Worm (Caenorhabditis elegans) whole organism, young adult: ENCODE data around the gene snf-12.

Experiments
- B0019.2 ChIP-seq: fragments of 200-800 bp; sonication (Bioruptor generic); conservative IDR thresholded peaks from 2 replicates; pipeline ENCODE4 v1.3.6; 2022; ENCODE audit warnings: missing genetic modification reagents, missing genetic modification characterization, missing compliant biosample characterization
- C06A6.2 ChIP-seq: fragments of 200-800 bp; sonication (Bioruptor generic); conservative IDR thresholded peaks from 2 replicates; pipeline ENCODE4 v1.3.6; 2022; ENCODE audit warnings: missing genetic modification characterization, missing compliant biosample characterization
- C17E4.6 ChIP-seq: fragments of 200-800 bp; sonication (Bioruptor generic); IDR thresholded peaks from 2 replicates; pipeline ENCODE4 v1.3.6; 2022; ENCODE audit warnings: missing genetic modification reagents, missing genetic modification characterization, missing compliant biosample characterization
- D2030.7 ChIP-seq: fragments of 200-800 bp; sonication (Bioruptor generic); IDR thresholded peaks from 2 replicates; pipeline ENCODE4 v1.3.6; 2022; ENCODE audit warnings: missing genetic modification reagents, missing genetic modification characterization, missing compliant biosample characterization
- F22D6.2 ChIP-seq: sonication (generic microtip); optimal IDR thresholded peaks from 2 replicates; lab custom pipeline; 2016; ENCODE audit warnings: mild to moderate bottlenecking, missing genetic modification characterization, missing compliant biosample characterization
- F52B5.7 ChIP-seq: sonication (generic microtip); optimal IDR thresholded peaks from 2 replicates; lab custom pipeline; 2016; ENCODE audit warnings: mild to moderate bottlenecking, missing genetic modification characterization, missing compliant biosample characterization
- F55B11.4 ChIP-seq: sonication (generic microtip); optimal IDR thresholded peaks from 2 replicates; lab custom pipeline; 2016; ENCODE audit warnings: missing compliant biosample characterization, missing genetic modification characterization, borderline replicate concordance; ENCODE audit not compliant: insufficient read depth
- F57A8.1 ChIP-seq: fragments of 200-800 bp; sonication (Bioruptor generic); optimal IDR thresholded peaks from 2 replicates; lab custom pipeline; 2018; ENCODE audit warnings: mild to moderate bottlenecking, missing genetic modification characterization, moderate library complexity, missing compliant biosample characterization
- K11D2.4 ChIP-seq: fragments of 200-800 bp; sonication (Bioruptor generic); IDR thresholded peaks from 2 replicates; pipeline ENCODE4 v1.3.6; 2022; ENCODE audit warnings: missing genetic modification reagents, missing genetic modification characterization, missing compliant biosample characterization
- T07F8.4 ChIP-seq: sonication (generic microtip); optimal IDR thresholded peaks from 2 replicates; lab custom pipeline; 2016; ENCODE audit warnings: mild to moderate bottlenecking, missing genetic modification characterization, moderate library complexity, missing compliant biosample characterization
- Y53F4B.3 ChIP-seq: fragments of 200-800 bp; sonication (Bioruptor generic); IDR thresholded peaks from 2 replicates; pipeline ENCODE4 v1.3.6; 2022; ENCODE audit warnings: missing genetic modification reagents, missing genetic modification characterization, missing compliant biosample characterization
- Y53G8AR.9 ChIP-seq: fragments of 200-800 bp; sonication (Bioruptor generic); conservative IDR thresholded peaks from 2 replicates; pipeline ENCODE4 v1.3.6; 2022; ENCODE audit warnings: missing genetic modification reagents, missing genetic modification characterization, missing compliant biosample characterization
- akir-1 ChIP-seq: fragments of 200-800 bp; sonication (Bioruptor generic); optimal IDR thresholded peaks from 2 replicates; lab custom pipeline; 2018; ENCODE audit warnings: mild to moderate bottlenecking, missing genetic modification characterization, moderate library complexity, missing compliant biosample characterization
- ama-1 ChIP-seq, 3 experiments: fragments of 150-350 bp in 1 of 3; sonication (generic microtip) in 2 of 3; optimal IDR thresholded peaks; 2 replicates each; lab custom pipeline; 2014 to 2018; ENCODE audit warnings: missing biosample characterization in 2 of 3, missing genetic modification characterization in 2 of 3, missing genetic modification reagents in 2 of 3
- athp-1 ChIP-seq: sonication (generic microtip); optimal IDR thresholded peaks from 2 replicates; lab custom pipeline; 2017; ENCODE audit warnings: mild to moderate bottlenecking, missing genetic modification characterization, missing compliant biosample characterization
- attf-5 ChIP-seq: fragments of 200-800 bp; sonication (Bioruptor generic); optimal IDR thresholded peaks from 2 replicates; lab custom pipeline; 2018; ENCODE audit warnings: mild to moderate bottlenecking, missing genetic modification characterization, missing compliant biosample characterization
- ceh-27 ChIP-seq: fragments of 200-800 bp; sonication (Bioruptor generic); optimal IDR thresholded peaks from 2 replicates; lab custom pipeline; 2018; ENCODE audit warnings: mild to moderate bottlenecking, missing genetic modification characterization, moderate library complexity, missing compliant biosample characterization
- ceh-40 ChIP-seq: fragments of 200-800 bp; sonication (Bioruptor generic); IDR thresholded peaks from 2 replicates; pipeline ENCODE4 v1.3.6; 2022; ENCODE audit warnings: missing genetic modification characterization, missing compliant biosample characterization
- dox-1 ChIP-seq: fragments of 200-800 bp; sonication (Bioruptor generic); IDR thresholded peaks from 2 replicates; pipeline ENCODE4 v1.3.6; 2022; ENCODE audit warnings: missing genetic modification reagents, missing genetic modification characterization, missing compliant biosample characterization
- dpl-1 ChIP-seq: fragments of 150-350 bp; optimal IDR thresholded peaks from 2 replicates; lab custom pipeline; 2014; ENCODE audit warnings: missing biosample characterization, missing genetic modification reagents, missing genetic modification characterization
- hmg-1.2 ChIP-seq: fragments of 200-800 bp; sonication (Bioruptor generic); IDR thresholded peaks from 2 replicates; pipeline ENCODE4 v1.3.6; 2022; ENCODE audit warnings: missing genetic modification reagents, missing genetic modification characterization, missing compliant biosample characterization
- hrde-1 ChIP-seq: sonication (generic microtip); optimal IDR thresholded peaks from 2 replicates; lab custom pipeline; 2016; ENCODE audit warnings: missing genetic modification characterization, mild to moderate bottlenecking, missing compliant biosample characterization, moderate library complexity, missing genotype, missing genetic modification reagents, borderline replicate concordance
- lin-26 ChIP-seq: fragments of 200-800 bp; sonication (Bioruptor generic); IDR thresholded peaks from 2 replicates; pipeline ENCODE4 v1.3.6; 2022; ENCODE audit warnings: missing genetic modification reagents, missing genetic modification characterization, missing compliant biosample characterization
- lin-40 ChIP-seq: sonication (generic microtip); optimal IDR thresholded peaks from 2 replicates; lab custom pipeline; 2016; ENCODE audit warnings: missing genetic modification characterization, mild to moderate bottlenecking, missing compliant biosample characterization, missing genotype, missing genetic modification reagents
- lin-54 ChIP-seq: fragments of 200-800 bp; sonication (Bioruptor generic); optimal IDR thresholded peaks from 2 replicates; lab custom pipeline; 2018; ENCODE audit warnings: mild to moderate bottlenecking, missing genetic modification characterization, missing compliant biosample characterization
- lsl-1 ChIP-seq: fragments of 200-800 bp; sonication (Bioruptor generic); optimal IDR thresholded peaks from 2 replicates; lab custom pipeline; 2018; ENCODE audit warnings: mild to moderate bottlenecking, missing genetic modification characterization, moderate library complexity, missing compliant biosample characterization
- lsy-27 ChIP-seq: sonication (generic microtip); optimal IDR thresholded peaks from 2 replicates; lab custom pipeline; 2017; ENCODE audit warnings: missing genetic modification characterization, mild to moderate bottlenecking, missing compliant biosample characterization, antibody characterized with exemption, missing genotype, borderline replicate concordance; ENCODE audit not compliant: insufficient read depth
- madf-3 ChIP-seq: fragments of 200-800 bp; sonication (Bioruptor generic); IDR thresholded peaks from 2 replicates; pipeline ENCODE4 v1.3.6; 2022; ENCODE audit warnings: missing genetic modification reagents, missing genetic modification characterization, missing compliant biosample characterization
- madf-6 ChIP-seq: fragments of 200-800 bp; sonication (Bioruptor generic); IDR thresholded peaks from 2 replicates; pipeline ENCODE4 v1.3.6; 2022; ENCODE audit warnings: missing genetic modification reagents, missing genetic modification characterization, missing compliant biosample characterization
- mcd-1 ChIP-seq: fragments of 200-800 bp; sonication (Bioruptor generic); IDR thresholded peaks from 2 replicates; pipeline ENCODE4 v1.3.6; 2022; ENCODE audit warnings: missing genetic modification reagents, missing genetic modification characterization, missing compliant biosample characterization
- mxl-1 ChIP-seq: sonication (generic microtip); optimal IDR thresholded peaks from 2 replicates; lab custom pipeline; 2016; ENCODE audit warnings: missing genetic modification characterization, missing compliant biosample characterization
- nhr-27 ChIP-seq: fragments of 200-800 bp; sonication (Bioruptor generic); optimal IDR thresholded peaks from 2 replicates; lab custom pipeline; 2018; ENCODE audit warnings: mild to moderate bottlenecking, missing genetic modification characterization, moderate library complexity, missing compliant biosample characterization
- nhr-90 ChIP-seq: sonication (generic microtip); optimal IDR thresholded peaks from 2 replicates; lab custom pipeline; 2016; ENCODE audit warnings: missing genotype, mild to moderate bottlenecking, missing genetic modification characterization, missing compliant biosample characterization
- snpc-3.4 ChIP-seq: sonication (generic microtip); optimal IDR thresholded peaks from 2 replicates; lab custom pipeline; 2017; ENCODE audit warnings: missing genetic modification characterization, mild to moderate bottlenecking, missing compliant biosample characterization, antibody characterized with exemption, moderate library complexity, missing genotype, missing genetic modification reagents
- ztf-26 ChIP-seq: sonication (generic microtip); optimal IDR thresholded peaks from 2 replicates; lab custom pipeline; 2017; ENCODE audit warnings: missing genetic modification characterization, missing compliant biosample characterization
- ztf-28 ChIP-seq: fragments of 200-800 bp; sonication (Bioruptor generic); IDR thresholded peaks from 2 replicates; pipeline ENCODE4 v1.3.6; 2022; ENCODE audit warnings: missing genetic modification reagents, missing genetic modification characterization, missing compliant biosample characterization

Gene snf-12

DNA sequence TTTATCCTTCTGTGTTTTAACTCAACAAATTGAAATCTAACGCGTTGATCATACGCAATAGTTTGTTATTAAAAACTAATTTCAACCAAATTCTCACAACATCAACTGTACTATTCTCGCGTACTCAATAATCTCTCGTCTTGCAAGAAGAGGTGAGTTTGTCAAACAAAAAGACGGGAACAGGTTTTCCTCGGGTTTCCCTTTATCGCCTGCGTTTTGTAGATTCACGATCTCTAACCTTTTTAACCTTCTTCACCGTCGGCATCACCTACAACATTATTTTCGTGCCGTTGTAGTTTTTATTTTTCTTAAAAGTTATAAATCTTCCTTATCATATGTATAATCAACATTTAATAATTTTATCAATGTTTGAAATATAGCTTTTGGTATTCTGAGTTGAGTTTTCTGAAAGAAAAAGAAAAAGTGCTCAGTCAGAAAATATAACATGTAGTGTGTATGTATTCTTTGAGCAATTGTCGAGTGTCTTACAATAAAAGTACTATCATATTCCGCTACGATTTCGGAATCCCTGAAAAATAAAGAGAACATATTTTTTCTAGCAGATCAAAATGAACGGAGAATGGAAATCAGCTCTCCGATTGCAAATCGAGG lies at the start of gene snf-12:
Gene snf-12, plus strand, starts transcription at position 562 of the 612 bp plus-strand sequence.
- TF ChIP-seq lin-26 (GFP tag; lab: Robert Waterston, UW): no peak
- TF ChIP-seq madf-3 (GFP tag; lab: Robert Waterston, UW): no peak
- TF ChIP-seq dox-1 (GFP tag; lab: Robert Waterston, UW): no peak
- TF ChIP-seq Y53G8AR.9 (GFP tag; lab: Robert Waterston, UW): no peak
- no peak for TF ChIP-seq ama-1 (optimal IDR thresholded peaks at IDR 0.05; lab: Kevin White, UChicago)
- TF ChIP-seq ama-1 (GFP tag; optimal IDR thresholded peaks at IDR 0.05; lab: Kevin White, UChicago): no peak
- TF ChIP-seq T07F8.4 (tag; lab: Kevin White, UChicago): no peak
- TF ChIP-seq lin-40 (tag; lab: Kevin White, UChicago): no peak
- no peak for TF ChIP-seq ztf-26 (tag; lab: Kevin White, UChicago)
- no peak for TF ChIP-seq F52B5.7 (tag; lab: Kevin White, UChicago)
- TF ChIP-seq lsl-1: no peak

DNA sequence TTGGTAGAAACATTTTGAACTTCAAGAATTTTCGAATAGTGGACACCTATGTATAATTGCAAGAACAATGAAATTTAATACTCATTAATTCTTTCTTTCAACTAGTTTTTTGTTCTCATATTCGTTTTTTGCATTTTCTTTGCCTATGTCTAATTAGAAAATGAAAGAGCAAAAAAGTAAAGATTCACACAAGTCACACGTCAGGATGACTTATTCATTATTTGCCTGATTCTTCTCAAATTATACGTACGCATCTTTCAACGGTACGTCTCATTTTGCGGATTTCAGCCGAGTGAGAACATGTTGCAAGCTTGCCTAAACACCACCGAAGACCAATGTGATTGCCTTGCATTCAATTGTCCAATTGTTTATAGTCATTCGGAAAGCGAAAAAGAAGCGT lies 48.6 kb upstream of the snf-12 start, which contains the start of gene nmur-1:
Gene nmur-1, plus strand, starts transcription at position 301 of the 400 bp plus-strand sequence.
- TF ChIP-seq dpl-1 (GFP tag; lab: Kevin White, UChicago) (no peak), lsy-27 (tag; lab: Kevin White, UChicago) (no peak), ceh-27 (GFP tag; lab: Kevin White, UChicago) (no peak), snpc-3.4 (tag; lab: Kevin White, UChicago) (no peak), F55B11.4 (tag; lab: Kevin White, UChicago) (no peak)

DNA sequence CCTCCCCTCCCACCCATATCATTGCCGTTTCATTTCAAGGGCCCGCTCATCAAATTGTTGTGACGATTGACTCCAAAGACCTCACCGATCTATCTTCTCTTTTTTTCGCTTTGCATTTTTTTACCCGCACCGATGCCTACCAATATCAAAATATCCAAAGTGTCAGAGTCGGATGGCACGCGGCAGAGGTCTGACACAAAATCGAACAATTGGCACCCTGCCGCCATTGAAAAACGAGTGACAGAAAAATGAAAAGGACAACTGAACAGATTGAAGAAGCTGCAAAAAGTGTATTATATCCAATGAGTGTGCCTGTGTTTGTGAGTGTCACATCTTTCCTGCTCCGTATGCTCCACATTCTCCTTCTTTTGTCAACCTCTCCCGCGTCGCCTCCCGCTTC lies 42.8 kb upstream of the snf-12 start:
- no peak for TF ChIP-seq K11D2.4 (GFP tag; lab: Robert Waterston, UW)
- no peak for TF ChIP-seq ztf-28 (GFP tag; lab: Robert Waterston, UW)
- no peak for TF ChIP-seq mcd-1 (GFP tag; lab: Robert Waterston, UW)
- TF ChIP-seq attf-5: no peak
- TF ChIP-seq mxl-1 (tag; lab: Kevin White, UChicago): no peak
- TF ChIP-seq dpl-1 (GFP tag; lab: Kevin White, UChicago): no peak
- TF ChIP-seq madf-6: no peak
- no peak for TF ChIP-seq F57A8.1
- no peak for TF ChIP-seq dox-1 (GFP tag; lab: Robert Waterston, UW)
- TF ChIP-seq F22D6.2 (tag; lab: Kevin White, UChicago): no peak
- TF ChIP-seq akir-1 (GFP tag; lab: Kevin White, UChicago): no peak
- TF ChIP-seq C06A6.2 (GFP tag; lab: Robert Waterston, UW): no peak
- TF ChIP-seq Y53F4B.3 (GFP tag; lab: Robert Waterston, UW): no peak
- TF ChIP-seq, all 124 proteins: peak for 0

DNA sequence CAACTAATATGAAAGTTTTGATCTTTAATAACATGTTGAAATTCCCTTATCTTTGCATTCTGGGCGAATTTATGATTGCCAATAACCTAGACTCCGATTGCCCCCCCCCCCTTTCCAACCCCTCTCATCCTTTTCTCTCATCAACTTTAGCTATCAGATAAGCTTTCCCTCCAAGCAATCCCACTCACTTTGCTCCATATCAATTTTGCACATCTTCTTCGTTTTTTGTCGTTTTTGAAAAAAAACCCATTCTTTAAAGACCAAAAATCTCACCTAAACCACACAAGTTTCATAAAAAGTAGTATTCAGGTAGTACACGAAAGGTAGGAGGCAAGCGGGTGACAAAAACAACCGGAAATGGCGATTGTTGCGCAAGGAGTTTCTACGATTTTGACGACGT lies 41.4 kb upstream of the snf-12 start, which contains the start of gene twk-18:
Gene twk-18, plus strand, starts transcription at position 301 of the 400 bp plus-strand sequence.
- TF ChIP-seq hmg-1.2 (GFP tag; lab: Robert Waterston, UW) (no peak), lin-54 (GFP tag; lab: Kevin White, UChicago) (no peak), akir-1 (GFP tag; lab: Kevin White, UChicago) (no peak), Y53F4B.3 (GFP tag; lab: Robert Waterston, UW) (no peak), C17E4.6 (no peak), B0019.2 (GFP tag; lab: Robert Waterston, UW) (no peak), ceh-40 (GFP tag; lab: Robert Waterston, UW) (no peak), athp-1 (tag; lab: Kevin White, UChicago) (no peak), K11D2.4 (GFP tag; lab: Robert Waterston, UW) (no peak), D2030.7 (no peak), hrde-1 (tag; lab: Kevin White, UChicago) (no peak), nhr-27 (tag; lab: Kevin White, UChicago) (no peak), nhr-90 (tag; lab: Kevin White, UChicago) (no peak)
